Worm (Caenorhabditis elegans) whole organism, late embryonic: ENCODE measurements around the gene Y73B6BL.22.

Experiments used
- ama-1 ChIP-seq: fragments of 150-350 bp; optimal IDR thresholded peaks from 2 replicates; lab custom pipeline; 2014
- dve-1 ChIP-seq: sonication (generic microtip); optimal IDR thresholded peaks from 2 replicates; lab custom pipeline; 2017; ENCODE audit warnings: antibody characterized with exemption, mild to moderate bottlenecking, missing genetic modification characterization, missing compliant biosample characterization
- fkh-6 ChIP-seq: sonication (generic microtip); optimal IDR thresholded peaks from 2 replicates; lab custom pipeline; 2016; ENCODE audit warnings: missing genetic modification characterization, missing compliant biosample characterization
- hlh-6 ChIP-seq: sonication (generic microtip); optimal IDR thresholded peaks from 2 replicates; lab custom pipeline; 2016; ENCODE audit warnings: missing genotype, missing genetic modification characterization, missing compliant biosample characterization
- lim-6 ChIP-seq: sonication (generic microtip); optimal IDR thresholded peaks from 2 replicates; lab custom pipeline; 2016; ENCODE audit warnings: missing genetic modification characterization, missing compliant biosample characterization
- nhr-11 ChIP-seq: fragments of 150-350 bp; optimal IDR thresholded peaks from 2 replicates; lab custom pipeline; 2014; ENCODE audit warnings: missing biosample characterization, missing genetic modification characterization
- pha-4 ChIP-seq: fragments of 150-350 bp; optimal IDR thresholded peaks from 2 replicates; lab custom pipeline; 2018; ENCODE audit warnings: missing biosample characterization, missing genetic modification reagents, missing genetic modification characterization
- pros-1 ChIP-seq: fragments of 150-350 bp; optimal IDR thresholded peaks from 2 replicates; lab custom pipeline; 2014; ENCODE audit warnings: missing biosample characterization, missing genetic modification reagents, missing genetic modification characterization
- tbx-2 ChIP-seq: sonication (generic microtip); optimal IDR thresholded peaks from 2 replicates; lab custom pipeline; 2016; ENCODE audit warnings: missing genetic modification characterization, missing compliant biosample characterization

DNA sequence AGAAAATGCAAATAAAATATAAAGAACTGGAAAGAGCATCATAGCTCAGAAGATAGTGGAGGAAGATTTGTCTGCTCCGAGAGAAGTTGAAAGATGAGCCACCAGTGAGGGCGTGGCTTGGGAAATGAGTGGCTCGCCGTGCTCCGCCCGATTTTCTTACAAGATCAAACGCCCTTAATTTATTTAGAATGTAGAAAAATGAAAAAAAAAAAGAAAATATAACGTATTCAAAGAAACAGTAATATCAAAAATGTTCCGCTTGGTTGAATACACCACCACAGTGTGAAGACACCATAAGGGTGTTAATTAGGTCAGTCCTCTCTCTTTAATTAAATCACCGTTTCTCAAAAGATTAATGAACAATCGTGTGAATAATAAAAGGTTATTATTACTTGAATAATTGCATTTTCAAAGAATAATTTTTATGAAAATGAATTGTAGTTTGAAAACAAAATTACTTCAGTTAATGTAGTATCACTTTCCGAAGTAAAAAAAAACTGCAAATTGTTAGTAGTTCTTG, 14.0 kb downstream of the Y73B6BL.22 start, which contains the start of gene sfrp-1:
- TF ChIP-seq ama-1 (lab: Kevin White, UChicago) (no peak), nhr-11 (tag; lab: Kevin White, UChicago) (no peak), hlh-6 (tag; lab: Kevin White, UChicago) (no peak), pha-4 (no peak), fkh-6 (tag; lab: Kevin White, UChicago) (no peak), tbx-2 (tag; lab: Kevin White, UChicago) (no peak), dve-1 (tag; lab: Kevin White, UChicago) (no peak), pros-1 (tag; lab: Kevin White, UChicago) (no peak), lim-6 (tag; lab: Kevin White, UChicago) (no peak)
